Fruit fly (Drosophila melanogaster) whole organism, wandering third instar larva: ENCODE measurements around the gene Josd.

Source experiments
- Abd-B ChIP-seq: fragments of >200 bp; optimal IDR thresholded peaks from 2 replicates; lab custom pipeline; 2017; ENCODE audit warnings: missing biosample characterization, missing genetic modification characterization
- CG32264 ChIP-seq: fragments of 200-800 bp; sonication (Bioruptor generic); optimal IDR thresholded peaks from 2 replicates; lab custom pipeline; 2016; ENCODE audit warnings: missing biosample characterization, missing genetic modification characterization
- CG9705 ChIP-seq: fragments of 200-800 bp; sonication (Bioruptor generic); optimal IDR thresholded peaks from 2 replicates; lab custom pipeline; 2018; ENCODE audit warnings: missing biosample characterization, mild to moderate bottlenecking, missing genetic modification characterization
- CrebA ChIP-seq: fragments of 200-800 bp; sonication (Bioruptor generic); optimal IDR thresholded peaks from 2 replicates; lab custom pipeline; 2016; ENCODE audit warnings: missing biosample characterization, mild to moderate bottlenecking, missing genetic modification characterization, borderline replicate concordance
- Dfd ChIP-seq: fragments of >200 bp; optimal IDR thresholded peaks from 2 replicates; lab custom pipeline; 2017; ENCODE audit warnings: missing biosample characterization, missing genetic modification characterization
- Dif ChIP-seq: fragments of 200-275, 200-300 bp; sonication (Bioruptor generic); optimal IDR thresholded peaks from 2 replicates; lab custom pipeline; 2018; ENCODE audit warnings: missing biosample characterization, missing genetic modification characterization; ENCODE audit not compliant: partially characterized antibody
- GATAd ChIP-seq: sonication (Bioruptor generic); optimal IDR thresholded peaks from 2 replicates; lab custom pipeline; 2016; ENCODE audit warnings: missing biosample characterization, missing genetic modification characterization
- HLH106 ChIP-seq: fragments of 200-800 bp; optimal IDR thresholded peaks from 3 replicates; lab custom pipeline; 2019; ENCODE audit warnings: missing biosample characterization, mild to moderate bottlenecking, missing genetic modification characterization, moderate library complexity
- Hnf4 ChIP-seq: fragments of 200-800 bp; sonication (Bioruptor generic); optimal IDR thresholded peaks from 2 replicates; lab custom pipeline; 2016; ENCODE audit warnings: missing biosample characterization, mild to moderate bottlenecking, missing genetic modification characterization
- Hr78 ChIP-seq: fragments of >200 bp; optimal IDR thresholded peaks from 2 replicates; lab custom pipeline; 2017; ENCODE audit warnings: missing biosample characterization, missing genetic modification characterization
- Hr83 ChIP-seq: fragments of 200-300 bp; sonication (Bioruptor generic); optimal IDR thresholded peaks from 2 replicates; lab custom pipeline; 2016; ENCODE audit warnings: missing biosample characterization, mild to moderate bottlenecking, missing genetic modification characterization, moderate library complexity; ENCODE audit not compliant: poor library complexity, severe bottlenecking
- Jra ChIP-seq: sonication (Bioruptor generic); optimal IDR thresholded peaks from 2 replicates; lab custom pipeline; 2016; ENCODE audit warnings: missing biosample characterization, missing genetic modification characterization
- Mio ChIP-seq: sonication (Bioruptor generic); optimal IDR thresholded peaks from 2 replicates; lab custom pipeline; 2016; ENCODE audit warnings: missing biosample characterization, missing genetic modification characterization
- Myc ChIP-seq: fragments of >200 bp; optimal IDR thresholded peaks from 2 replicates; lab custom pipeline; 2017
- N ChIP-seq: fragments of >200 bp; optimal IDR thresholded peaks from 2 replicates; lab custom pipeline; 2018; ENCODE audit warnings: missing biosample characterization, missing external identifiers, missing genetic modification characterization
- OdsH ChIP-seq: fragments of 200-800 bp; sonication (Bioruptor generic); optimal IDR thresholded peaks from 2 replicates; lab custom pipeline; 2016; ENCODE audit warnings: missing biosample characterization, mild to moderate bottlenecking, missing genetic modification characterization
- Rel ChIP-seq, 2 experiments: fragments of 200-800 bp; sonication (Bioruptor generic) in 1 of 2; optimal IDR thresholded peaks; 2 replicates in 1 of 2; 3 replicates in 1 of 2; lab custom pipeline; 2016 to 2019; ENCODE audit warnings: mild to moderate bottlenecking in 2 of 2, missing biosample characterization in 2 of 2, missing genetic modification characterization in 2 of 2, moderate library complexity in 1 of 2
- Sp1 ChIP-seq: fragments of 200-800 bp; sonication (Bioruptor generic); optimal IDR thresholded peaks from 3 replicates; lab custom pipeline; 2019; ENCODE audit warnings: missing biosample characterization, mild to moderate bottlenecking, missing genetic modification characterization, moderate library complexity
- Vsx2 ChIP-seq: fragments of 200-300, 225-300 bp; sonication (Bioruptor generic); optimal IDR thresholded peaks from 2 replicates; lab custom pipeline; 2018; ENCODE audit warnings: missing biosample characterization, missing genetic modification characterization; ENCODE audit not compliant: partially characterized antibody
- br ChIP-seq: fragments of 200-800 bp; sonication (Bioruptor generic); optimal IDR thresholded peaks from 2 replicates; lab custom pipeline; 2016; ENCODE audit warnings: missing biosample characterization, missing genetic modification characterization
- brk ChIP-seq: fragments of 200-800 bp; sonication (Bioruptor generic); optimal IDR thresholded peaks from 2 replicates; lab custom pipeline; 2016; ENCODE audit warnings: missing biosample characterization, mild to moderate bottlenecking, missing genetic modification characterization
- dl ChIP-seq, 2 experiments: fragments of 175-275, 200-275 bp in 1 of 2; fragments of 200-275 bp in 1 of 2; sonication (Bioruptor generic); optimal IDR thresholded peaks; lab custom pipeline; 2018; ENCODE audit warnings: mild to moderate bottlenecking in 2 of 2, missing biosample characterization in 2 of 2, missing genetic modification characterization in 2 of 2, moderate library complexity in 2 of 2; ENCODE audit not compliant: partially characterized antibody in 2 of 2, insufficient read depth in 1 of 2
- dmrt93B ChIP-seq: fragments of 200-800 bp; sonication (Bioruptor generic); optimal IDR thresholded peaks from 2 replicates; lab custom pipeline; 2018; ENCODE audit warnings: missing biosample characterization, mild to moderate bottlenecking, missing genetic modification characterization
- dsf ChIP-seq: sonication (Bioruptor generic); optimal IDR thresholded peaks from 2 replicates; lab custom pipeline; 2016; ENCODE audit warnings: missing biosample characterization, missing genetic modification characterization, borderline replicate concordance
- ey ChIP-seq: fragments of 200-800 bp; sonication (Bioruptor generic); optimal IDR thresholded peaks from 2 replicates; lab custom pipeline; 2016; ENCODE audit warnings: missing biosample characterization, missing genetic modification characterization
- foxo ChIP-seq, 2 experiments: fragments of 200-800 bp; sonication (Bioruptor generic); optimal IDR thresholded peaks; 2 replicates in 1 of 2; 3 replicates in 1 of 2; lab custom pipeline; 2016 to 2017; ENCODE audit warnings: missing biosample characterization in 2 of 2, missing genetic modification characterization in 2 of 2
- fru ChIP-seq: fragments of 200-800 bp; sonication (Bioruptor generic); optimal IDR thresholded peaks from 3 replicates; lab custom pipeline; 2016; ENCODE audit warnings: missing biosample characterization, mild to moderate bottlenecking, missing genetic modification characterization
- h ChIP-seq: fragments of 200-800 bp; sonication (Bioruptor generic); optimal IDR thresholded peaks from 3 replicates; lab custom pipeline; 2016; ENCODE audit warnings: missing biosample characterization, mild to moderate bottlenecking, missing genetic modification characterization
- jim ChIP-seq: fragments of 175-275, 200-325 bp; sonication (Bioruptor generic); optimal IDR thresholded peaks from 2 replicates; lab custom pipeline; 2016; ENCODE audit warnings: missing biosample characterization, mild to moderate bottlenecking, missing genetic modification characterization
- lola ChIP-seq: fragments of >200 bp; optimal IDR thresholded peaks from 2 replicates; lab custom pipeline; 2017; ENCODE audit warnings: missing biosample characterization, missing genetic modification characterization
- pan ChIP-seq: fragments of >200 bp; optimal IDR thresholded peaks from 2 replicates; lab custom pipeline; 2017
- psq ChIP-seq: fragments of 200-800 bp; sonication (Bioruptor generic); optimal IDR thresholded peaks from 3 replicates; lab custom pipeline; 2017; ENCODE audit warnings: missing biosample characterization, mild to moderate bottlenecking, missing genetic modification characterization, moderate library complexity
- rgr ChIP-seq: fragments of 200-800 bp; sonication (Bioruptor generic); optimal IDR thresholded peaks from 3 replicates; lab custom pipeline; 2016; ENCODE audit warnings: missing biosample characterization, mild to moderate bottlenecking, missing genetic modification characterization
- sage ChIP-seq: fragments of 200-800 bp; sonication (Bioruptor generic); optimal IDR thresholded peaks from 2 replicates; lab custom pipeline; 2016; ENCODE audit warnings: missing biosample characterization, mild to moderate bottlenecking, missing genetic modification characterization
- sv ChIP-seq: fragments of 200-800 bp; sonication (Bioruptor generic); optimal IDR thresholded peaks from 3 replicates; lab custom pipeline; 2016; ENCODE audit warnings: missing biosample characterization, missing genetic modification characterization
- tai ChIP-seq: sonication (Bioruptor generic); optimal IDR thresholded peaks from 2 replicates; lab custom pipeline; 2016; ENCODE audit warnings: missing biosample characterization, missing genetic modification characterization
- usp ChIP-seq: fragments of >200 bp; optimal IDR thresholded peaks from 2 replicates; lab custom pipeline; 2017; ENCODE audit warnings: missing biosample characterization, missing genetic modification characterization
- woc ChIP-seq: sonication (Bioruptor generic); optimal IDR thresholded peaks from 2 replicates; lab custom pipeline; 2016; ENCODE audit warnings: missing biosample characterization, mild to moderate bottlenecking, missing genetic modification characterization

Gene Josd

dm6 chrX:6294243-6294642 lies 33.3 kb downstream of the Josd start, which contains the start of gene CG15892:
TSS of gene CG15892 (minus strand) at chrX:6294343.
- TF ChIP-seq Hr78 (GFP tag; lab: Kevin White, UChicago) (no peak), rgr (GFP tag; lab: Kevin White, UChicago) (no peak), Rel (GFP tag; optimal IDR thresholded peaks at IDR 0.05; lab: Kevin White, UChicago) (no peak), Rel (tag; optimal IDR thresholded peaks at IDR 0.05; lab: Kevin White, UChicago) (no peak), Hr83 (GFP tag; lab: Kevin White, UChicago) (no peak)

- TF ChIP-seq Vsx2 (no peak), Hr78 (GFP tag; lab: Kevin White, UChicago) (no peak), rgr (GFP tag; lab: Kevin White, UChicago) (peak; percentile 51), sage (GFP tag; lab: Kevin White, UChicago) (no peak), pan (lab: Kevin White, UChicago) (no peak), Dif (GFP tag; lab: Kevin White, UChicago) (no peak), brk (GFP tag; lab: Kevin White, UChicago) (no peak), Abd-B (GFP tag; lab: Kevin White, UChicago) (no peak), dl (GFP tag; optimal IDR thresholded peaks at IDR 0.05; lab: Kevin White, UChicago; ENCODE audit: insufficient read depth in 1 of 2, partially characterized antibody in 2 of 2) (no peak), ey (peak; percentile 22), Hr83 (GFP tag; lab: Kevin White, UChicago) (no peak), N (GFP tag; lab: Kevin White, UChicago) (no peak), GATAd (no peak), dsf (GFP tag; lab: Kevin White, UChicago) (no peak), woc (GFP tag; lab: Kevin White, UChicago) (no peak), CG32264 (GFP tag; lab: Kevin White, UChicago) (no peak), Hnf4 (GFP tag; lab: Kevin White, UChicago) (no peak), Rel (GFP tag; optimal IDR thresholded peaks at IDR 0.05; lab: Kevin White, UChicago) (no peak), Rel (tag; optimal IDR thresholded peaks at IDR 0.05; lab: Kevin White, UChicago) (peak; percentile 43), Mio (no peak), Myc (lab: Kevin White, UChicago) (peak; percentile 99), Jra (no peak), HLH106 (peak; percentile 77), jim (GFP tag; lab: Kevin White, UChicago) (no peak), psq (GFP tag; lab: Kevin White, UChicago) (peak; percentile 31), dmrt93B (GFP tag; lab: Kevin White, UChicago) (no peak), sv (GFP tag; lab: Kevin White, UChicago) (no peak), CrebA (GFP tag; lab: Kevin White, UChicago) (no peak), h (GFP tag; lab: Kevin White, UChicago) (peak; percentile 57), fru (GFP tag; lab: Kevin White, UChicago) (no peak), tai (GFP tag; lab: Kevin White, UChicago) (no peak), br (no peak), usp (GFP tag; lab: Kevin White, UChicago) (no peak), lola (GFP tag; lab: Kevin White, UChicago) (no peak), OdsH (GFP tag; lab: Kevin White, UChicago) (no peak), Dfd (no peak), foxo (GFP tag; optimal IDR thresholded peaks at IDR 0.05; lab: Kevin White, UChicago) (peak in 1 of 2 experiments; percentile 63), Sp1 (GFP tag; lab: Kevin White, UChicago) (peak; percentile 71), CG9705 (GFP tag; lab: Kevin White, UChicago) (peak; percentile 49)
- TF ChIP-seq, all 38 proteins: peak for 10
Measured at dm6 chrX:6295129-6295539, 34.2 kb downstream of the Josd start, which contains the start of the genes CG15891 and CG3815. TSS of gene CG15891 (minus strand) at chrX:6295345. TSS of gene CG3815 (plus strand) at chrX:6295389.
